Fruit fly (Drosophila melanogaster): ENCODE measurements around the gene tomboy20.

DNA sequence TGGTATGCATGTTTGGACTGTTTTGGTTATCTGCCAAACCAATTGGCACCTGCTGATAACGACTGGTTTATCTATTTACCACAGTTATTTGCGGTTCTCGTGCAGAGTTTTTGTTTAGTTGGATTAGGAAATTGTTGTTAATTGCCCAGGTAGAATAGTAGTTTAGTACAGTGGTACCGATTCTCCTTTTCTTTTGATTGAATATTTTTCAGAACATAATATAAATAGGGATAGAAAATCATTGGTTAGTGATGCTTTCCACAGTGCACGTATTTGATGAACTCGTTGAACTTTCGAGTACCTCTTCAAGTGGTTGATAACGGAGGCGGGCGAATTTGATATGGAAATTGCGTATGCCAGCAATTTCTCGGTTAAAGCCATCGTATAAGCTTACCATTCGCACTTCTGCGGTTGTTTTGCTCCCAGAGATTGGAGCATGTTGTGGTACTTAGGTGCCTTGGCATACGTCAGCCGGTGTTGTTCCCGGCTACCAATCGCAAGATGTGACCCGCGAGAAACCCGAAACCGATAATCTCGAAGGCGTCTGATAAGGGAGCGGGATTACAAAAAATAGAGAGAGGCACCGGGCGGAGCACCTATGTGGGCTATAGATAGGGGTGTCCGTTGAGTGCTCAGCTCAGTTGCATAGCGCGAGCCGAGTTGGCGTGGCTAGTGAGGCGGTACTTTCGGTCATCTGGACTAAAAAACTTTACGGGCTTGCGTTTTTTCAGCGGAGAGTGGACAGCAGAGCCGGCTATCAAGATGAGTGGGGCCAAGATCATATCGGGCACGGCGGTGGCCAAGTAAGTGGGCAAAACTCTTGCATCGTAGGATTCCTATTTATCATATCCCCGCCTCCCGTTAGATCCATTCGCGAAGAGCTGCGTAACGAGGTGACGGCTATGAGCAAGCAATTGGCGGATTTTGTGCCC is 36.5 kb downstream of the tomboy20 start:
- no peak for TF ChIP-seq Abd-B (GFP tag; optimal IDR thresholded peaks at IDR 0.05)
- TF ChIP-seq Hr78 (GFP tag; optimal IDR thresholded peaks at IDR 0.05): no peak
- no peak for TF ChIP-seq br (GFP tag; optimal IDR thresholded peaks at IDR 0.05)
- TF ChIP-seq lola (GFP tag; optimal IDR thresholded peaks at IDR 0.05): no peak
- TF ChIP-seq Myc (optimal IDR thresholded peaks at IDR 0.05): no peak
- no peak for TF ChIP-seq usp (GFP tag; optimal IDR thresholded peaks at IDR 0.05)
- TF ChIP-seq brk (GFP tag; optimal IDR thresholded peaks at IDR 0.05): no peak
- no peak for TF ChIP-seq pan (optimal IDR thresholded peaks at IDR 0.05)
- TF ChIP-seq dsf (GFP tag; optimal IDR thresholded peaks at IDR 0.05; ENCODE audit: borderline replicate concordance): no peak
- TF ChIP-seq sage (GFP tag; optimal IDR thresholded peaks at IDR 0.05): no peak
- no peak for TF ChIP-seq rgr (GFP tag; optimal IDR thresholded peaks at IDR 0.05)

Data from whole organism, wandering third instar larva.